Worm (Caenorhabditis elegans) whole organism, L1 larva: ENCODE measurements around the gene parn-1.

ENCODE experiments used
- C04F5.9 ChIP-seq: sonication (generic microtip); optimal IDR thresholded peaks from 2 replicates; lab custom pipeline; 2016; ENCODE audit warnings: missing genetic modification characterization, missing compliant biosample characterization
- C16A3.4 ChIP-seq: fragments of 150-350 bp; optimal IDR thresholded peaks from 2 replicates; lab custom pipeline; 2014; ENCODE audit warnings: missing biosample characterization, missing genetic modification characterization
- Y116A8C.19 ChIP-seq: sonication (generic microtip); optimal IDR thresholded peaks from 2 replicates; lab custom pipeline; 2016; ENCODE audit warnings: missing compliant biosample characterization, missing genetic modification characterization, borderline replicate concordance
- ama-1 ChIP-seq: fragments of 150-350 bp; optimal IDR thresholded peaks from 2 replicates; lab custom pipeline; 2014
- blmp-1 ChIP-seq: fragments of 150-350 bp; optimal IDR thresholded peaks from 2 replicates; lab custom pipeline; 2014; ENCODE audit warnings: missing biosample characterization, missing genetic modification characterization
- ceh-8 ChIP-seq: fragments of 200-800 bp; sonication (Bioruptor generic); optimal IDR thresholded peaks from 2 replicates; lab custom pipeline; 2018; ENCODE audit warnings: mild to moderate bottlenecking, missing genetic modification characterization, moderate library complexity, missing compliant biosample characterization
- ceh-82 ChIP-seq, 3 experiments: fragments of 150-350 bp in 1 of 3; sonication (generic microtip) in 2 of 3; optimal IDR thresholded peaks; 2 replicates each; lab custom pipeline; 2014 to 2017; ENCODE audit warnings: missing biosample characterization in 3 of 3, missing genetic modification characterization in 3 of 3
- ceh-88 ChIP-seq: fragments of 200-800 bp; sonication (Bioruptor generic); IDR thresholded peaks from 2 replicates; pipeline ENCODE4 v1.3.6; 2022; ENCODE audit warnings: missing genetic modification characterization, missing compliant biosample characterization
- dpl-1 ChIP-seq, 3 experiments: fragments of 150-350 bp in 2 of 3; sonication (generic microtip) in 1 of 3; optimal IDR thresholded peaks; 2 replicates each; lab custom pipeline; 2014 to 2017; ENCODE audit warnings: missing biosample characterization in 3 of 3, missing genetic modification characterization in 3 of 3, missing genetic modification reagents in 3 of 3
- efl-1 ChIP-seq, 4 experiments: fragments of 150-350 bp; optimal IDR thresholded peaks in 3 of 4; peaks in 1 of 4; 1 replicate in 1 of 4; 2 replicates in 3 of 4; lab custom pipeline; 2014; ENCODE audit warnings: missing biosample characterization in 2 of 4, missing genetic modification characterization in 2 of 4, missing genetic modification reagents in 2 of 4
- efl-3 ChIP-seq: fragments of 200-800 bp; sonication (Bioruptor generic); optimal IDR thresholded peaks from 2 replicates; lab custom pipeline; 2018; ENCODE audit warnings: mild to moderate bottlenecking, missing genetic modification characterization, missing compliant biosample characterization
- egl-13 ChIP-seq: sonication (generic microtip); optimal IDR thresholded peaks from 2 replicates; lab custom pipeline; 2016; ENCODE audit warnings: missing genotype, missing genetic modification reagents, missing genetic modification characterization, missing compliant biosample characterization
- elt-2 ChIP-seq: sonication (generic microtip); optimal IDR thresholded peaks from 2 replicates; lab custom pipeline; 2016; ENCODE audit warnings: missing genetic modification characterization, mild to moderate bottlenecking, inconsistent platforms, missing compliant biosample characterization, missing genetic modification reagents
- fkh-8 ChIP-seq: sonication (generic microtip); optimal IDR thresholded peaks from 2 replicates; lab custom pipeline; 2016; ENCODE audit warnings: mild to moderate bottlenecking, missing genetic modification characterization, missing compliant biosample characterization
- irx-1 ChIP-seq: sonication (generic microtip); optimal IDR thresholded peaks from 2 replicates; lab custom pipeline; 2016; ENCODE audit warnings: missing genetic modification characterization, missing compliant biosample characterization
- lin-13 ChIP-seq: fragments of 150-350 bp; optimal IDR thresholded peaks from 2 replicates; lab custom pipeline; 2014; ENCODE audit warnings: missing biosample characterization, missing genetic modification reagents, missing genetic modification characterization
- lin-14 ChIP-seq: fragments of 200-800 bp; sonication (Bioruptor generic); optimal IDR thresholded peaks from 2 replicates; lab custom pipeline; 2018; ENCODE audit warnings: mild to moderate bottlenecking, missing genetic modification characterization, moderate library complexity, missing compliant biosample characterization
- lin-15B ChIP-seq: fragments of 150-350 bp; sonication (generic microtip); optimal IDR thresholded peaks from 3 replicates; lab custom pipeline; 2014; ENCODE audit warnings: missing biosample characterization, missing genetic modification characterization
- lin-35 ChIP-seq, 2 experiments: fragments of 150-350 bp; optimal IDR thresholded peaks; 2 replicates each; lab custom pipeline; 2014; ENCODE audit warnings: missing biosample characterization in 2 of 2, missing genetic modification characterization in 2 of 2, missing genetic modification reagents in 2 of 2
- lir-3 ChIP-seq: sonication (generic microtip); optimal IDR thresholded peaks from 2 replicates; lab custom pipeline; 2016; ENCODE audit warnings: mild to moderate bottlenecking, missing genetic modification characterization, moderate library complexity, missing compliant biosample characterization; ENCODE audit not compliant: poor library complexity
- lsy-2 ChIP-seq, 2 experiments: fragments of 150-350 bp; optimal IDR thresholded peaks; 2 replicates each; lab custom pipeline; 2014; ENCODE audit warnings: missing biosample characterization in 2 of 2, missing genetic modification characterization in 2 of 2
- mdl-1 ChIP-seq, 2 experiments: fragments of 150-350 bp; optimal IDR thresholded peaks; 2 replicates each; lab custom pipeline; 2014 to 2017; ENCODE audit warnings: missing biosample characterization in 2 of 2, missing genetic modification characterization in 2 of 2, inconsistent platforms in 1 of 2
- nhr-11 ChIP-seq: fragments of 150-350 bp; optimal IDR thresholded peaks from 2 replicates; lab custom pipeline; 2014; ENCODE audit warnings: missing biosample characterization, missing genetic modification characterization
- nhr-19 ChIP-seq: fragments of 200-800 bp; sonication (Bioruptor generic); conservative IDR thresholded peaks from 2 replicates; pipeline ENCODE4 v1.3.6; 2022; ENCODE audit warnings: missing genetic modification characterization, missing compliant biosample characterization
- nhr-28 ChIP-seq: fragments of 150-350 bp; optimal IDR thresholded peaks from 2 replicates; lab custom pipeline; 2014; ENCODE audit warnings: missing biosample characterization, missing genetic modification characterization
- nhr-71 ChIP-seq: sonication (generic microtip); optimal IDR thresholded peaks from 2 replicates; lab custom pipeline; 2016; ENCODE audit warnings: mild to moderate bottlenecking, missing genetic modification characterization, moderate library complexity, missing compliant biosample characterization
- pag-3 ChIP-seq: sonication (generic microtip); optimal IDR thresholded peaks from 2 replicates; lab custom pipeline; 2017; ENCODE audit warnings: missing genetic modification characterization, mild to moderate bottlenecking, missing compliant biosample characterization, antibody characterized with exemption, borderline replicate concordance; ENCODE audit not compliant: insufficient read depth
- pax-3 ChIP-seq: fragments of 200-800 bp; sonication (Bioruptor generic); optimal IDR thresholded peaks from 2 replicates; lab custom pipeline; 2018; ENCODE audit warnings: mild to moderate bottlenecking, missing genetic modification characterization, moderate library complexity, missing compliant biosample characterization
- rnt-1 ChIP-seq: sonication (generic microtip); optimal IDR thresholded peaks from 2 replicates; lab custom pipeline; 2016; ENCODE audit warnings: mild to moderate bottlenecking, missing genetic modification characterization, moderate library complexity, missing compliant biosample characterization
- skn-1 ChIP-seq: fragments of 150-350 bp; optimal IDR thresholded peaks from 2 replicates; lab custom pipeline; 2014; ENCODE audit warnings: missing biosample characterization, missing genetic modification characterization
- snpc-4 ChIP-seq: fragments of 150-350 bp; optimal IDR thresholded peaks from 2 replicates; lab custom pipeline; 2014; ENCODE audit warnings: missing biosample characterization, missing genetic modification characterization
- snu-23 ChIP-seq: sonication (generic microtip); optimal IDR thresholded peaks from 2 replicates; lab custom pipeline; 2016; ENCODE audit warnings: missing genetic modification characterization, missing compliant biosample characterization
- sox-4 ChIP-seq: sonication (generic microtip); optimal IDR thresholded peaks from 2 replicates; lab custom pipeline; 2016; ENCODE audit warnings: missing genetic modification characterization, missing compliant biosample characterization
- sptf-1 ChIP-seq: fragments of 150-350 bp; optimal IDR thresholded peaks from 2 replicates; lab custom pipeline; 2014; ENCODE audit warnings: missing biosample characterization, missing genetic modification characterization
- unc-130 ChIP-seq: fragments of 150-350 bp; optimal IDR thresholded peaks from 2 replicates; lab custom pipeline; 2017; ENCODE audit warnings: missing biosample characterization, missing genetic modification characterization, inconsistent platforms
- unc-30 ChIP-seq: sonication (generic microtip); optimal IDR thresholded peaks from 2 replicates; lab custom pipeline; 2017; ENCODE audit warnings: missing biosample characterization, missing genetic modification characterization
- unc-62 ChIP-seq: fragments of 150-350 bp; optimal IDR thresholded peaks from 2 replicates; lab custom pipeline; 2014; ENCODE audit warnings: missing biosample characterization, missing genetic modification reagents, missing genetic modification characterization
- vab-15 ChIP-seq: sonication (generic microtip); optimal IDR thresholded peaks from 2 replicates; lab custom pipeline; 2017; ENCODE audit warnings: missing genotype, mild to moderate bottlenecking, missing genetic modification characterization, missing compliant biosample characterization
- xbp-1 ChIP-seq: sonication (generic microtip); optimal IDR thresholded peaks from 2 replicates; lab custom pipeline; 2016; ENCODE audit warnings: missing genetic modification characterization, missing compliant biosample characterization
- zip-4 ChIP-seq: fragments of 200-800 bp; sonication (Bioruptor generic); optimal IDR thresholded peaks from 2 replicates; lab custom pipeline; 2018; ENCODE audit warnings: mild to moderate bottlenecking, missing genetic modification characterization, moderate library complexity, missing compliant biosample characterization
- ztf-11 ChIP-seq, 2 experiments: sonication (generic microtip); optimal IDR thresholded peaks; 2 replicates each; lab custom pipeline; 2016 to 2017; ENCODE audit warnings: missing genetic modification characterization in 2 of 2, missing biosample characterization in 1 of 2, missing compliant biosample characterization in 1 of 2

Gene parn-1

DNA sequence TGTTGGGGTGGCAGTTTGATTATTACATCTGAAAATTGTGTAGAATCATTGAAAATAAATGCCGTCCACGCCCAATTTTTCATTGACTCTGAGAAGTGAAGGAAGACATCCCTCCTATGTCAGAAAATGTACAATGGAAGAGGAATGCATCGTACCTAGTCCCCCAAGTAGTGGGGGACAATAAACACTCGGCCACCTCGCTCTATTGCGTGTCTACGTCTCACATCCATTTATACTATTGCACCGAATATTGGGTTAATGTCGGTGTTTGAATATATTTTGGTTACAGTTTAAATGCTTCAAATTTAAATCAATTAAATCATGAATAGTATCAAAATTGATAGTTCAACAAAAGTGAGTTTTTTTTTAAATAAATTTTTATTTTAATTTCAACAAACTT is 45.4 kb downstream of the parn-1 start, which contains the start of gene lin-25:
Gene lin-25 (plus strand): TSS at position 290 of the 400 bp plus-strand sequence.
- peak; percentile 17 for TF ChIP-seq lin-15B (tag; lab: Kevin White, UChicago)
- TF ChIP-seq lin-13 (GFP tag; lab: Kevin White, UChicago), result no peak
- peak; percentile 29 for TF ChIP-seq lin-35 (GFP tag; optimal IDR thresholded peaks at IDR 0.05; lab: Kevin White, UChicago)
- no peak for TF ChIP-seq sptf-1 (tag; lab: Kevin White, UChicago)
- no peak for TF ChIP-seq nhr-28 (tag; lab: Kevin White, UChicago)
- no peak for TF ChIP-seq snu-23 (GFP tag; lab: Kevin White, UChicago)
- peak; percentile 71 for TF ChIP-seq lin-14 (GFP tag; lab: Kevin White, UChicago)
- no peak for TF ChIP-seq C04F5.9 (tag; lab: Kevin White, UChicago)
- TF ChIP-seq nhr-71 (tag; lab: Kevin White, UChicago), result peak; percentile 9
- no peak for TF ChIP-seq efl-3 (GFP tag; lab: Kevin White, UChicago)
- TF ChIP-seq unc-62 (GFP tag; lab: Kevin White, UChicago), result no peak
- TF ChIP-seq pag-3 (tag; lab: Kevin White, UChicago), result no peak
- TF ChIP-seq nhr-11, result no peak
- no peak for TF ChIP-seq elt-2 (tag; lab: Kevin White, UChicago)
- TF ChIP-seq vab-15 (tag; lab: Kevin White, UChicago), result no peak
- no peak for TF ChIP-seq zip-4 (GFP tag; lab: Kevin White, UChicago)
- peak in 1 of 3 experiments; percentile 50 for TF ChIP-seq dpl-1 (GFP tag; optimal IDR thresholded peaks at IDR 0.05; lab: Kevin White, UChicago)
- no peak for TF ChIP-seq unc-30 (tag; lab: Kevin White, UChicago)
- TF ChIP-seq nhr-19 (GFP tag; lab: Robert Waterston, UW), result no peak
- TF ChIP-seq ceh-8 (GFP tag; lab: Kevin White, UChicago), result no peak
- no peak for TF ChIP-seq ceh-88 (GFP tag; lab: Robert Waterston, UW)
- TF ChIP-seq skn-1 (tag; lab: Kevin White, UChicago), result no peak
- peak in 1 of 2 experiments; percentile 51 for TF ChIP-seq lsy-2 (tag; optimal IDR thresholded peaks at IDR 0.05; lab: Kevin White, UChicago)
- peak; percentile 32 to 41 for TF ChIP-seq efl-1 (optimal IDR thresholded peaks at IDR 0.05; lab: Kevin White, UChicago)
- TF ChIP-seq efl-1 (GFP tag; optimal IDR thresholded peaks at IDR 0.05 in 1 of 2; lab: Kevin White, UChicago), result peak in 1 of 2 experiments; percentile 21
- TF ChIP-seq ceh-82 (tag; optimal IDR thresholded peaks at IDR 0.05; lab: Kevin White, UChicago), result peak in 1 of 3 experiments; percentile 32
- no peak for TF ChIP-seq xbp-1 (tag; lab: Kevin White, UChicago)
- no peak for TF ChIP-seq sox-4 (tag; lab: Kevin White, UChicago)
- TF ChIP-seq irx-1, result no peak
- TF ChIP-seq mdl-1 (tag; optimal IDR thresholded peaks at IDR 0.05; lab: Kevin White, UChicago), result no peak
- peak; percentile 33 for TF ChIP-seq lir-3 (tag; lab: Kevin White, UChicago)
- TF ChIP-seq unc-130 (tag; lab: Kevin White, UChicago), result no peak
- TF ChIP-seq C16A3.4 (tag; lab: Kevin White, UChicago), result peak; percentile 15
- TF ChIP-seq ztf-11 (tag; optimal IDR thresholded peaks at IDR 0.05; lab: Kevin White, UChicago), result no peak
- no peak for TF ChIP-seq Y116A8C.19
- peak; percentile 24 for TF ChIP-seq blmp-1 (tag; lab: Kevin White, UChicago)
- TF ChIP-seq ama-1 (lab: Kevin White, UChicago), result no peak
- TF ChIP-seq rnt-1 (tag; lab: Kevin White, UChicago), result peak; percentile 49

DNA sequence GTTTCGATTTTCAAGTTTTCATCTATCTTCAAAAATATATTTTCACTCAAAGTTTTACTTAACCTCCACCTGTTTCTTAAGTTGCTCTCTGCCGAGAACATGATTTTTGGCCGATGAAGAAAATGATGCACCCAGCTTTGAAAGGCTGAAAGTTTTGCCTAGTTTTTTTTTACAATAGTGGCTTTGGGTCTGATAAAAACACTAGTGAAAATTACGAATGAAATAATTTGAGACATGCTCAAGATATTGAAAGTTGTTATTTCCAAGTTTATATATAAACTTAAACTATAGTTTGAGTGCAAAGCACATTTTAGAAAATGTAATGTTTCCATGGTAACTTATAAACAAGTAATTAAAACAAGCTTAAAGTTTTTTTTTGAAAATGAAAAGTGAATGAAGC is 45.8 kb downstream of the parn-1 start, which contains the start of gene gpa-9:
Gene gpa-9 (minus strand): TSS at position 101 of the 400 bp plus-strand sequence.
- no peak for TF ChIP-seq efl-1 (optimal IDR thresholded peaks at IDR 0.05; lab: Kevin White, UChicago)
- TF ChIP-seq efl-1 (GFP tag; optimal IDR thresholded peaks at IDR 0.05 in 1 of 2; lab: Kevin White, UChicago), result peak in 1 of 2 experiments; percentile 32
- TF ChIP-seq vab-15 (tag; lab: Kevin White, UChicago), result no peak

ce11 chrV:12644500-12644899 is 50.6 kb downstream of the parn-1 start, which contains the start of gene F56H9.8:
TSS of gene F56H9.8 (plus strand) at chrV:12644800.
- TF ChIP-seq pax-3 (tag; lab: Kevin White, UChicago) (peak; percentile 29), fkh-8 (tag; lab: Kevin White, UChicago) (no peak), egl-13 (tag; lab: Kevin White, UChicago) (no peak), snpc-4 (no peak)
